Worm (Caenorhabditis elegans): Measurements from ENCODE around the gene mrck-1.

The mrck-1 gene

ce11 chrV:6288607-6289006 is 21.5 kb upstream of the mrck-1 start, which contains the start of gene K12B6.11:
TSS of gene K12B6.11 (plus strand) at chrV:6288907.
- no peak for TF ChIP-seq nhr-2 (tag; optimal IDR thresholded peaks at IDR 0.05)
- no peak for TF ChIP-seq ceh-43 (GFP tag; optimal IDR thresholded peaks at IDR 0.05)
- TF ChIP-seq lin-13 (tag; optimal IDR thresholded peaks at IDR 0.05), result no peak
- no peak for TF ChIP-seq snpc-4 (tag; optimal IDR thresholded peaks at IDR 0.05)
- no peak for TF ChIP-seq M03D4.4 (tag; optimal IDR thresholded peaks at IDR 0.05)
- TF ChIP-seq mep-1 (tag; optimal IDR thresholded peaks at IDR 0.05), result no peak

DNA sequence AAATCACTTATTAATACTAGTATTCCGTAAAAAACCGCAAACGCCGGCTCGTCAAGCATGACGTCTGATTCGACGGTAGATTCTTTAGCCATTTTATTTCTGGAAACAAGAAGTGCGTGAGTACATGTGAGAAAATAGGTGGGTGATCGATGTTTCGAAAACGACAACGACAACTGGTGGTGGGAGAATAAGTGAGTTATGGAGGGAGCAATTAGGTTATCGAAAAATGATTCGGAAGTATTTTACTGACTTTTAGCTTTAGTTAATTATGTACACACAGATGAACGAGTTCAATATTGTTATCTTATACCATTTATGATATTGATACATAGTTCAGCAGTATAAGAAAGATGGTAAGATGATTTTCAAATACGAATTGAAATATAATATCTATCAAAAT is 19.3 kb upstream of the mrck-1 start, which contains the start of gene srn-1:
Gene srn-1 (minus strand): TSS at position 101 of the 400 bp plus-strand sequence.
- TF ChIP-seq mep-1 (tag; optimal IDR thresholded peaks at IDR 0.05), result no peak

DNA sequence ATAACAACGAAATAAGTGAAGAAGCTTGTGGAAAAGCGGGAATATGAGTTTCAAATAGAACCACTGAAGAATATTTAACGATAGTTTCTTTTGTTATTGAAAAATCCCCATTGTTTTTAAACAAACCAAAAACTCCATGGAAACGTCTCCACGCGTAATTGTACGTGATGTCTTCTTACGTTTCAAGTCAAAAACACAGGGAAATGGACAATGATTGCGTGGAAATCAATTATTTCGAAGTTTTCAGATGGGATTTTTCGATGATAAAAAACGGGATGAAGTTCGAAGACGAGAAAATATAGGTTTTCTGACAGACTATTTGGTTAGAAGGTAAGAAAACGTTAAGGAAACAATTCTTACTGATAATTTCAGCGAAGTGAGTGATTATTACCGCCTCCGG is 14.1 kb upstream of the mrck-1 start, which contains the start of the genes K12B6.4 and spe-49:
Gene K12B6.4 (minus strand): TSS at position 101 of the 400 bp plus-strand sequence.
Gene spe-49 (plus strand): TSS at position 185 of the 400 bp plus-strand sequence.
- TF ChIP-seq unc-120 (tag; optimal IDR thresholded peaks at IDR 0.05; ENCODE audit: poor library complexity, severe bottlenecking) (no peak), mls-2 (tag; optimal IDR thresholded peaks at IDR 0.05) (no peak), elt-1 (tag; optimal IDR thresholded peaks at IDR 0.05; ENCODE audit: borderline replicate concordance, insufficient read depth) (no peak), zip-8 (tag; optimal IDR thresholded peaks at IDR 0.05) (no peak), unc-39 (tag; optimal IDR thresholded peaks at IDR 0.05) (no peak), lin-32 (GFP tag; optimal IDR thresholded peaks at IDR 0.05) (no peak), unc-62 (GFP tag; optimal IDR thresholded peaks at IDR 0.05) (no peak), nhr-28 (tag; optimal IDR thresholded peaks at IDR 0.05) (no peak), ceh-43 (GFP tag; optimal IDR thresholded peaks at IDR 0.05) (no peak), ham-2 (GFP tag; optimal IDR thresholded peaks at IDR 0.05) (no peak), mab-5 (tag; optimal IDR thresholded peaks at IDR 0.05) (no peak), lsy-2 (tag; optimal IDR thresholded peaks at IDR 0.05) (no peak), ces-1 (GFP tag; optimal IDR thresholded peaks at IDR 0.05) (no peak), drap-1 (GFP tag; optimal IDR thresholded peaks at IDR 0.05) (no peak), cnd-1 (tag; optimal IDR thresholded peaks at IDR 0.05) (no peak), bed-3 (GFP tag; optimal IDR thresholded peaks at IDR 0.05) (no peak), hlh-1 (tag; optimal IDR thresholded peaks at IDR 0.05) (no peak), nhr-76 (tag; optimal IDR thresholded peaks at IDR 0.05) (no peak)

DNA sequence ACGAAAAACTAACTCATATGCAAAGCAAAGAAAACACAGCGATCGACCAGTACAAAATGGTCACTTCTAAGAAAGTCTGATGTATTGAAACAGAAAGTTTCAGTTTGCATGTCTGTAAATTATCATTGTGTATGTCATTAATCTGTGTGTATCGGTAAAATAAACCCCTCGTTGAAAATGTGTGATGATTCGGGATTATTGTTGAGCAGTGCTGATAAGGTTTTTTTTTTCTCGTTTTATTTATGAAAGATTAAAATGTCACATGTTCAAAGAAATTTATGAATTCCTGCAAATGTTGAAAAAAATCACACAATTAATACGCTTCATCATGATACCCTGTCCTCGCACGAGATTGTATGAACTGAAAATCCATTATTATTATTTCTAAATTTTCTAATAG is 13.0 kb upstream of the mrck-1 start:
- no peak for TF ChIP-seq unc-39 (tag; optimal IDR thresholded peaks at IDR 0.05)
- no peak for TF ChIP-seq bed-3 (GFP tag; optimal IDR thresholded peaks at IDR 0.05)
- TF ChIP-seq unc-62 (GFP tag; optimal IDR thresholded peaks at IDR 0.05), result no peak
- no peak for TF ChIP-seq ceh-39 (tag; optimal IDR thresholded peaks at IDR 0.05)
- TF ChIP-seq drap-1 (GFP tag; optimal IDR thresholded peaks at IDR 0.05), result no peak
- no peak for TF ChIP-seq snpc-4 (tag; optimal IDR thresholded peaks at IDR 0.05)
- TF ChIP-seq hlh-1 (tag; optimal IDR thresholded peaks at IDR 0.05), result no peak
- TF ChIP-seq M03D4.4 (tag; optimal IDR thresholded peaks at IDR 0.05), result no peak
- no peak for TF ChIP-seq blmp-1 (tag; optimal IDR thresholded peaks at IDR 0.05)

DNA sequence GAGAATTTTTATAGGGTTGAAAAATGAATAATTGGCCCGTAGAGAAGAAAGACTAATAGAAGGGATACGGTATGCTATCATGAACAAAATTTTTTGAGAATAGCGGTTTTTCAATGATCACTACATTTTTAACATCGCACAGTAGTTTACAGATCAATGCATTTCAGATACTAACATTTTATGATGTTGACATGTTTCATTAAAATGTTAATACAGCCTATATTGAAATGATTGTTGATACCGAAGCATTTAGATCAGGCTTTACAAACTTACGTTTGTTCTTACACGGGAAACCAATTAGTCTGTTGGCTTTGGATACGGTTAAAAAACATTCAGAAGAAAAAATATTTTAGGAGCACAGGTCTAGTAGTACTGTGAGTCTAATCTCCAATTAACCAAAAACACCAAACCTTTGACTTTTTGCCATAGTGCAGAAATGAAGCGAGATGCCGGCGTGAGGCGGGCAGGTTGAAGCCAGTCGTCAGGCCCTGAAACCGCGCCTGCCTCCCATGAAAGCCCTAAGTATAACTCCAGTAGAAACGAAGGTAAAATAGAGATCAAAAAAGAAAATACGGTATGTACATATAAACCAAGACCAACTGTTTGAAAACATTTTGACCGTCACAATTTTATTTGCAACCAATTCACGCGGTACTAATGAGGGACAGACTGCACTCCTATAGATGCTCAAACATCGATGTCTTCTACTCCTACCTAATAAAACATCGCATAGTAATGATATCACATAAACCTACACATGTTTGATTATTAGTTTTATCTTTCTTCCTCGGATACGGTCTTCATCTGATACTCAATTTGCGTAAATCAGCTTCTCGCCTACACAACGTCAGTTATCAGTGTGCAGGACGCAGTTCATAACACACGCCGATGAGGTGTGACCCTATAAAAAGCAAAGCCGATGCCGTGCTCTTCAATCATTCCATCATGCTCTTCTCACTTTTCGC is 11.3 kb upstream of the mrck-1 start, which contains the start of gene fil-2:
Gene fil-2 (plus strand): TSS at position 915 of the 965 bp plus-strand sequence.
- TF ChIP-seq elt-1 (tag; optimal IDR thresholded peaks at IDR 0.05; ENCODE audit: borderline replicate concordance, insufficient read depth) (no peak), pha-4 (tag; optimal IDR thresholded peaks at IDR 0.05) (no peak), sptf-1 (tag; optimal IDR thresholded peaks at IDR 0.05) (no peak), nhr-76 (tag; optimal IDR thresholded peaks at IDR 0.05) (no peak), nhr-28 (tag; optimal IDR thresholded peaks at IDR 0.05) (no peak), unc-62 (GFP tag; optimal IDR thresholded peaks at IDR 0.05) (no peak), zip-8 (tag; optimal IDR thresholded peaks at IDR 0.05) (no peak), sem-2 (GFP tag; optimal IDR thresholded peaks at IDR 0.05) (no peak), cnd-1 (tag; optimal IDR thresholded peaks at IDR 0.05) (no peak), drap-1 (GFP tag; optimal IDR thresholded peaks at IDR 0.05) (no peak), tbx-8 (GFP tag; optimal IDR thresholded peaks at IDR 0.05) (no peak), ham-2 (GFP tag; optimal IDR thresholded peaks at IDR 0.05) (no peak), bed-3 (GFP tag; optimal IDR thresholded peaks at IDR 0.05) (no peak), unc-120 (tag; optimal IDR thresholded peaks at IDR 0.05; ENCODE audit: poor library complexity, severe bottlenecking) (no peak), ces-1 (GFP tag; optimal IDR thresholded peaks at IDR 0.05) (no peak), hlh-1 (tag; optimal IDR thresholded peaks at IDR 0.05) (no peak), unc-39 (tag; optimal IDR thresholded peaks at IDR 0.05) (no peak)
